Worm (Caenorhabditis elegans): Measurements from ENCODE around the gene K10C2.7.

Gene K10C2.7

ce11 chrX:6430510-6430909, 12.8 kb downstream of the K10C2.7 start, which contains the start of gene ctsa-2:
Gene ctsa-2 (minus strand): TSS chrX:6430610.
- no peak for TF ChIP-seq nfyb-1 (GFP tag; IDR thresholded peaks at IDR 0.05)
- no peak for TF ChIP-seq K12H6.12 (tag; optimal IDR thresholded peaks at IDR 0.05)
- TF ChIP-seq ets-4 (GFP tag; optimal IDR thresholded peaks at IDR 0.05) = no peak
- no peak for TF ChIP-seq nhr-120 (GFP tag; IDR thresholded peaks at IDR 0.05)
- TF ChIP-seq egl-44 (GFP tag; IDR thresholded peaks at IDR 0.05) = no peak
- no peak for TF ChIP-seq ama-1 (optimal IDR thresholded peaks at IDR 0.05)
- TF ChIP-seq ama-1 (GFP tag; optimal IDR thresholded peaks at IDR 0.05) = no peak
- TF ChIP-seq F23B12.7 (tag; optimal IDR thresholded peaks at IDR 0.05; ENCODE audit: insufficient read depth) = no peak
- TF ChIP-seq akir-1 (GFP tag; optimal IDR thresholded peaks at IDR 0.05) = no peak
- no peak for TF ChIP-seq lsy-27 (tag; optimal IDR thresholded peaks at IDR 0.05; ENCODE audit: borderline replicate concordance, insufficient read depth)
- TF ChIP-seq chd-7 (tag; optimal IDR thresholded peaks at IDR 0.05) = no peak
- TF ChIP-seq hsf-1 (GFP tag; IDR thresholded peaks at IDR 0.05) = no peak
- no peak for TF ChIP-seq dpff-1 (tag; optimal IDR thresholded peaks at IDR 0.05)
- TF ChIP-seq fkh-3 (tag; optimal IDR thresholded peaks at IDR 0.05) = no peak
- no peak for TF ChIP-seq pha-4 (tag; optimal IDR thresholded peaks at IDR 0.05)
- TF ChIP-seq rpc-1 (optimal IDR thresholded peaks at IDR 0.05) = no peak
- no peak for TF ChIP-seq rpc-1 (tag; optimal IDR thresholded peaks at IDR 0.05)
- TF ChIP-seq Y67H2A.10 (GFP tag; conservative IDR thresholded peaks at IDR 0.05) = no peak
- TF ChIP-seq egrh-3 (GFP tag; IDR thresholded peaks at IDR 0.05) = no peak
- no peak for TF ChIP-seq nfya-1 (tag; optimal IDR thresholded peaks at IDR 0.05; ENCODE audit: borderline replicate concordance, insufficient read depth)

ce11 chrX:6429552-6429951, 13.7 kb downstream of the K10C2.7 start:
- no peak for TF ChIP-seq ztf-18 (tag; optimal IDR thresholded peaks at IDR 0.05)
- TF ChIP-seq rec-8 (tag; optimal IDR thresholded peaks at IDR 0.05) = no peak
- no peak for TF ChIP-seq B0019.2 (GFP tag; conservative IDR thresholded peaks at IDR 0.05)
- TF ChIP-seq F22D6.2 (tag; optimal IDR thresholded peaks at IDR 0.05) = no peak
- TF ChIP-seq nhr-80 (tag; optimal IDR thresholded peaks at IDR 0.05) = peak; percentile 55
- TF ChIP-seq lin-40 (tag; optimal IDR thresholded peaks at IDR 0.05) = no peak
- no peak for TF ChIP-seq hrde-1 (tag; optimal IDR thresholded peaks at IDR 0.05; ENCODE audit: borderline replicate concordance)

ce11 chrX:6427147-6427546, 16.1 kb downstream of the K10C2.7 start:
- TF ChIP-seq hmg-20 (GFP tag; IDR thresholded peaks at IDR 0.05) (no peak), ccch-3 (GFP tag; optimal IDR thresholded peaks at IDR 0.05) (no peak), ets-4 (GFP tag; optimal IDR thresholded peaks at IDR 0.05) (peak; percentile 37), K12H6.12 (tag; optimal IDR thresholded peaks at IDR 0.05) (no peak), lin-26 (GFP tag; IDR thresholded peaks at IDR 0.05) (no peak), dox-1 (GFP tag; IDR thresholded peaks at IDR 0.05) (peak; percentile 40; the same call in 1 of the 2 replicates), F39B2.1 (GFP tag; IDR thresholded peaks at IDR 0.05) (no peak), snpc-1.3 (tag; optimal IDR thresholded peaks at IDR 0.05; ENCODE audit: insufficient read depth) (no peak), zfh-2 (GFP tag; conservative IDR thresholded peaks at IDR 0.05) (no peak), nhr-90 (tag; optimal IDR thresholded peaks at IDR 0.05) (no peak), ztf-26 (tag; optimal IDR thresholded peaks at IDR 0.05) (no peak), hrde-1 (tag; optimal IDR thresholded peaks at IDR 0.05; ENCODE audit: borderline replicate concordance) (no peak), madf-10 (tag; optimal IDR thresholded peaks at IDR 0.05) (peak; percentile 11), F10E7.11 (tag; optimal IDR thresholded peaks at IDR 0.05) (no peak), cebp-1 (GFP tag; IDR thresholded peaks at IDR 0.05) (no peak), cebp-1 (tag; optimal IDR thresholded peaks at IDR 0.05) (no peak), chd-7 (tag; optimal IDR thresholded peaks at IDR 0.05) (no peak), lag-1 (GFP tag; IDR thresholded peaks at IDR 0.05) (no peak), ztf-25 (GFP tag; IDR thresholded peaks at IDR 0.05) (0 out of 2 replicates have a peak, but pooled peaks have one; percentile 9), D2030.7 (GFP tag; IDR thresholded peaks at IDR 0.05) (no peak), bed-1 (GFP tag; IDR thresholded peaks at IDR 0.05) (no peak), attf-6 (GFP tag; IDR thresholded peaks at IDR 0.05) (no peak), nhr-80 (tag; optimal IDR thresholded peaks at IDR 0.05) (peak; percentile 97)
